Worm (Caenorhabditis elegans) whole organism, mixed stage, embryonic: ENCODE data around the gene F26A1.9.
A peak's percentile ranks its signal among the peaks of the same experiment; 100 is the strongest.

Experiments used
- lin-13 ChIP-seq: fragments of 150-350 bp; optimal IDR thresholded peaks from 2 replicates; lab custom pipeline; 2014; ENCODE audit warnings: missing biosample characterization, missing genetic modification characterization
- lsy-2 ChIP-seq: fragments of 150-350 bp; optimal IDR thresholded peaks from 2 replicates; lab custom pipeline; 2014; ENCODE audit warnings: missing biosample characterization, missing genetic modification characterization

DNA sequence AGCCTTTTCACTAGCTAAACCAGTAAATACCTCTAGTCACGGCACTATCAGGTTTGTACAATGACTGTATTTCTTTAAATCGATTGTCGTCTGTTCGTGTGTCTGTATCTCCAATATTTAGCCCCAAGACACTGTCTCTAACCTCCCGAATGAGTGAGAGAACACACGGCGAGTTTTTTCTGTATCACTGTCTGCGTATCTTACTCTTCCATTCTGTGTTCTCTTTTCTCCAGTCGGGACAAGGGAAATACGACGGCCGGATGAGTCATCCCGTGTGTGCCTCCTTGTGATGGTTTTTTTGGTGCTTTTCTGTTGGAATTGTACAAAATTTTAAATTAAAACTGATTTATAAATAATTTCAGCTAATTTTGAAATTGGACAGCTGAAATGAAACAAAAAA is 33.3 kb downstream of the F26A1.9 start:
- TF ChIP-seq lin-13 (tag; lab: Kevin White, UChicago), result no peak
- peak; percentile 14 for TF ChIP-seq lsy-2 (tag; lab: Kevin White, UChicago)
